Worm (Caenorhabditis elegans): ENCODE results near the gene pat-2.
A peak's percentile ranks its signal among the peaks of the same experiment; 100 is the strongest.

The pat-2 gene

DNA sequence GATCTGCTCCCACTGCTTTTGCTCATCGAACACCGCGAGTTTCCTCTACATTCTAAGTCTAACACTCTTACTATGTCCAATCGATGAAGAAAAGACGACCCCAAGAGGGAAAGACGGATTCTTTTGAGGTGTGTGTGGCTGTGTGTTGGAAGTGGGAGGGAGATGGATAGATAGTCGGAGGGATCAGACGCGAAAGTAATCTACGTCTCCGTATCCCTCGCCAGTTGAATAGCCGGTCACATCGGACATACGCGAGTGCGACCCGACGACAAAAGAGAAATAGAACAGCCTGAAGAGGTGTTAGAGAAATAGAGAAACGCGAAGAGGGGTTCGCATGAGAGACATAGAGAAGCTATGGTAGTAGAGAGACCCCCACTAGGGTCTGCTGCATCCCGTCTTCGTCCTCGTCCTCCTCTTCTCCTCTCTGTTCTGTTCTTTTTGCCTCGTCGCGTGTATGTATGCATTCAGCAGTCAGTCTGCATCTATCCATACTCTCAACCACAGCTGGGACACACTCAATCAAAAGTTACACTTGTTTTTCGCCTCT lies 23.0 kb upstream of the pat-2 start:
- TF ChIP-seq fos-1 (tag; optimal IDR thresholded peaks at IDR 0.05) (peak; percentile 97), gmeb-1 (tag; optimal IDR thresholded peaks at IDR 0.05) (peak; percentile 77), lsy-2 (tag; optimal IDR thresholded peaks at IDR 0.05) (peak; percentile 83 to 95), crh-2 (tag; optimal IDR thresholded peaks at IDR 0.05) (peak; percentile 96), snpc-4 (tag; optimal IDR thresholded peaks at IDR 0.05) (peak; percentile 95), ztf-1 (GFP tag; conservative IDR thresholded peaks at IDR 0.05) (no peak), ceh-16 (tag; optimal IDR thresholded peaks at IDR 0.05) (peak; percentile 67), lin-11 (tag; optimal IDR thresholded peaks at IDR 0.05) (peak; percentile 87), egl-27 (tag; optimal IDR thresholded peaks at IDR 0.05) (peak; percentile 97), zag-1 (tag; optimal IDR thresholded peaks at IDR 0.05) (peak; percentile 98), Y55F3AM.14 (GFP tag; optimal IDR thresholded peaks at IDR 0.05) (peak; percentile 94), sma-3 (GFP tag; optimal IDR thresholded peaks at IDR 0.05) (peak; percentile 96), sem-4 (tag; optimal IDR thresholded peaks at IDR 0.05) (peak; percentile 98), nhr-77 (tag; optimal IDR thresholded peaks at IDR 0.05) (peak; percentile 65), elt-3 (tag; optimal IDR thresholded peaks at IDR 0.05) (no peak), unc-55 (GFP tag; optimal IDR thresholded peaks at IDR 0.05) (peak; percentile 96), dmd-4 (tag; optimal IDR thresholded peaks at IDR 0.05) (no peak), mbf-1 (tag; optimal IDR thresholded peaks at IDR 0.05) (no peak), R02D3.7 (tag; optimal IDR thresholded peaks at IDR 0.05) (peak; percentile 31), mab-5 (tag; optimal IDR thresholded peaks at IDR 0.05) (peak; percentile 87), nhr-129 (tag; optimal IDR thresholded peaks at IDR 0.05) (peak; percentile 90), nhr-10 (tag; optimal IDR thresholded peaks at IDR 0.05) (peak; percentile 29), sma-9 (GFP tag; optimal IDR thresholded peaks at IDR 0.05) (peak; percentile 99), sma-9 (tag; optimal IDR thresholded peaks at IDR 0.05) (peak; percentile 84), peb-1 (tag; optimal IDR thresholded peaks at IDR 0.05) (no peak), unc-39 (tag; optimal IDR thresholded peaks at IDR 0.05) (peak; percentile 64), C34F6.9 (tag; optimal IDR thresholded peaks at IDR 0.05) (peak; percentile 97), lin-13 (GFP tag; optimal IDR thresholded peaks at IDR 0.05) (peak; percentile 95), mdl-1 (tag; optimal IDR thresholded peaks at IDR 0.05) (peak; percentile 91 to 94), nhr-11 (tag; optimal IDR thresholded peaks at IDR 0.05) (no peak), nhr-237 (tag; optimal IDR thresholded peaks at IDR 0.05) (peak; percentile 54), alr-1 (tag; optimal IDR thresholded peaks at IDR 0.05) (peak; percentile 85), ceh-82 (tag; optimal IDR thresholded peaks at IDR 0.05) (peak; percentile 39), nhr-6 (tag; optimal IDR thresholded peaks at IDR 0.05) (peak; percentile 94), unc-62 (GFP tag; optimal IDR thresholded peaks at IDR 0.05) (peak; percentile 98), aly-2 (tag; optimal IDR thresholded peaks at IDR 0.05) (no peak), blmp-1 (tag; optimal IDR thresholded peaks at IDR 0.05; ENCODE audit: insufficient read depth) (peak; percentile 87), nhr-12 (tag; optimal IDR thresholded peaks at IDR 0.05) (no peak), nhr-23 (tag; optimal IDR thresholded peaks at IDR 0.05) (no peak), ztf-4 (tag; optimal IDR thresholded peaks at IDR 0.05) (peak; percentile 96), skn-1 (tag; optimal IDR thresholded peaks at IDR 0.05) (no peak), ztf-11 (tag; optimal IDR thresholded peaks at IDR 0.05) (peak; percentile 13), F13H6.1 (tag; optimal IDR thresholded peaks at IDR 0.05) (peak; percentile 99), ama-1 (optimal IDR thresholded peaks at IDR 0.05) (peak; percentile 82), lin-39 (tag; optimal IDR thresholded peaks at IDR 0.05) (peak; percentile 48), elt-1 (tag; optimal IDR thresholded peaks at IDR 0.05) (no peak), nhr-21 (tag; optimal IDR thresholded peaks at IDR 0.05) (peak; percentile 98), ZK546.5 (tag; optimal IDR thresholded peaks at IDR 0.05) (peak; percentile 63), nhr-25 (tag; optimal IDR thresholded peaks at IDR 0.05) (peak; percentile 97)
